Fruit fly (Drosophila melanogaster) whole organism, prepupa: ENCODE measurements around the gene drl.
A peak's percentile ranks its signal among the peaks of the same experiment; 100 is the strongest.

ENCODE experiments used
- Blimp-1 ChIP-seq: fragments of 200-800 bp; sonication (Bioruptor generic); optimal IDR thresholded peaks from 3 replicates; lab custom pipeline; 2017; ENCODE audit warnings: missing biosample characterization, missing genetic modification characterization, mild to moderate bottlenecking, moderate library complexity, missing genetic modification reagents
- CG10669 ChIP-seq: fragments of 200-800 bp; sonication (Bioruptor generic); optimal IDR thresholded peaks from 3 replicates; lab custom pipeline; 2018; ENCODE audit warnings: missing biosample characterization, mild to moderate bottlenecking, missing genetic modification characterization, moderate library complexity
- CG11294 ChIP-seq: fragments of 200-800 bp; sonication (Bioruptor generic); IDR thresholded peaks from 2 replicates; pipeline ENCODE4 v1.3.6; 2022; ENCODE audit warnings: missing biosample characterization, missing genetic modification characterization
- CG11762 ChIP-seq: fragments of 200-800 bp; sonication (Bioruptor generic); optimal IDR thresholded peaks from 3 replicates; lab custom pipeline; 2016; ENCODE audit warnings: missing biosample characterization, missing genetic modification characterization; ENCODE audit not compliant: insufficient read depth
- CG11902 ChIP-seq: fragments of 200-800 bp; sonication (Bioruptor generic); optimal IDR thresholded peaks from 3 replicates; lab custom pipeline; 2016; ENCODE audit warnings: missing biosample characterization, missing genetic modification characterization
- CG15336 ChIP-seq: fragments of 200-800 bp; sonication (Bioruptor generic); IDR thresholded peaks from 2 replicates; pipeline ENCODE4 v1.3.6; 2022; ENCODE audit warnings: missing biosample characterization, missing genetic modification characterization
- CG16779 ChIP-seq: fragments of 200-800 bp; sonication (Bioruptor generic); optimal IDR thresholded peaks from 3 replicates; lab custom pipeline; 2017; ENCODE audit warnings: missing biosample characterization, mild to moderate bottlenecking, missing genetic modification characterization
- CG3032 ChIP-seq: fragments of 200-800 bp; optimal IDR thresholded peaks from 2 replicates; lab custom pipeline; 2019; ENCODE audit warnings: missing biosample characterization, mild to moderate bottlenecking, missing genetic modification characterization, moderate library complexity
- CG32006 ChIP-seq: fragments of 200-800 bp; sonication (Bioruptor generic); optimal IDR thresholded peaks from 3 replicates; lab custom pipeline; 2017; ENCODE audit warnings: missing biosample characterization, mild to moderate bottlenecking, missing genetic modification characterization
- CG34406 ChIP-seq: fragments of 200-800 bp; sonication (Bioruptor generic); optimal IDR thresholded peaks from 3 replicates; lab custom pipeline; 2016; ENCODE audit warnings: missing biosample characterization, missing genetic modification characterization
- CG3919 ChIP-seq: fragments of 200-800 bp; sonication (Bioruptor generic); optimal IDR thresholded peaks from 3 replicates; lab custom pipeline; 2016; ENCODE audit warnings: missing biosample characterization, missing genetic modification characterization
- CG4318 ChIP-seq: fragments of 200-800 bp; sonication (Bioruptor generic); optimal IDR thresholded peaks from 3 replicates; lab custom pipeline; 2017; ENCODE audit warnings: missing biosample characterization, mild to moderate bottlenecking, missing genetic modification characterization
- CG6163 ChIP-seq: fragments of 200-800 bp; sonication (Bioruptor generic); IDR thresholded peaks from 3 replicates; pipeline ENCODE4 v1.3.6; 2022; ENCODE audit warnings: missing biosample characterization, missing genetic modification characterization
- CG6276 ChIP-seq: fragments of 200-800 bp; sonication (Bioruptor generic); optimal IDR thresholded peaks from 2 replicates; lab custom pipeline; 2017; ENCODE audit warnings: missing biosample characterization, mild to moderate bottlenecking, missing genetic modification characterization
- CG6792 ChIP-seq: fragments of 200-800 bp; sonication (Bioruptor generic); optimal IDR thresholded peaks from 3 replicates; lab custom pipeline; 2016; ENCODE audit warnings: missing biosample characterization, missing genetic modification characterization
- CG6808 ChIP-seq: fragments of 200-800 bp; sonication (Bioruptor generic); optimal IDR thresholded peaks from 3 replicates; lab custom pipeline; 2017; ENCODE audit warnings: missing biosample characterization, missing genetic modification characterization, mild to moderate bottlenecking, moderate library complexity, missing genetic modification reagents
- CG6854 ChIP-seq: fragments of 200-800 bp; sonication (Bioruptor generic); optimal IDR thresholded peaks from 2 replicates; lab custom pipeline; 2017; ENCODE audit warnings: missing biosample characterization, mild to moderate bottlenecking, missing genetic modification characterization
- CG7368 ChIP-seq: fragments of 200-800 bp; sonication (Bioruptor generic); optimal IDR thresholded peaks from 3 replicates; lab custom pipeline; 2016; ENCODE audit warnings: missing biosample characterization, missing genetic modification characterization
- CG8119 ChIP-seq: fragments of 200-800 bp; sonication (Bioruptor generic); IDR thresholded peaks from 3 replicates; pipeline ENCODE4 v1.3.6; 2022; ENCODE audit warnings: missing biosample characterization, missing genetic modification characterization
- CG8319 ChIP-seq: fragments of 200-800 bp; sonication (Bioruptor generic); optimal IDR thresholded peaks from 3 replicates; lab custom pipeline; 2016; ENCODE audit warnings: missing biosample characterization, missing genetic modification characterization
- CG8632 ChIP-seq: fragments of 200-800 bp; sonication (Bioruptor generic); optimal IDR thresholded peaks from 3 replicates; lab custom pipeline; 2016; ENCODE audit warnings: missing biosample characterization, missing genetic modification characterization
- CG9139 ChIP-seq: fragments of 200-800 bp; sonication (Bioruptor generic); optimal IDR thresholded peaks from 3 replicates; lab custom pipeline; 2017; ENCODE audit warnings: missing biosample characterization, mild to moderate bottlenecking, missing genetic modification characterization
- Eip75B ChIP-seq: fragments of 200-800 bp; sonication (Bioruptor generic); optimal IDR thresholded peaks from 3 replicates; lab custom pipeline; 2016; ENCODE audit warnings: missing biosample characterization, missing genetic modification characterization
- Eip78C ChIP-seq: fragments of 200-800 bp; sonication (Bioruptor generic); peaks from one replicate; lab custom pipeline; 2016; ENCODE audit warnings: missing biosample characterization, missing genetic modification characterization
- Eip93F ChIP-seq: fragments of 200-800 bp; sonication (Bioruptor generic); optimal IDR thresholded peaks from 2 replicates; lab custom pipeline; 2016; ENCODE audit warnings: missing biosample characterization, mild to moderate bottlenecking, missing genetic modification characterization
- Ets21C ChIP-seq: fragments of 200-800 bp; sonication (Bioruptor generic); optimal IDR thresholded peaks from 3 replicates; lab custom pipeline; 2016; ENCODE audit warnings: missing biosample characterization, missing genetic modification characterization
- Gug ChIP-seq: fragments of 200-800 bp; sonication (Bioruptor generic); IDR thresholded peaks from 2 replicates; pipeline ENCODE4 v1.3.6; 2022; ENCODE audit warnings: missing biosample characterization, missing genetic modification characterization
- Hr38 ChIP-seq: sonication (Bioruptor generic); optimal IDR thresholded peaks from 2 replicates; lab custom pipeline; 2016; ENCODE audit warnings: missing biosample characterization, missing genetic modification characterization
- Hr39 ChIP-seq: fragments of 200-800 bp; sonication (Bioruptor generic); optimal IDR thresholded peaks from 2 replicates; lab custom pipeline; 2016; ENCODE audit warnings: missing biosample characterization, missing genetic modification characterization
- Hr4 ChIP-seq: fragments of 200-800 bp; sonication (Bioruptor generic); optimal IDR thresholded peaks from 3 replicates; lab custom pipeline; 2016; ENCODE audit warnings: missing biosample characterization, missing genetic modification characterization
- Lpt ChIP-seq: fragments of 200-800 bp; sonication (Bioruptor generic); optimal IDR thresholded peaks from 3 replicates; lab custom pipeline; 2016; ENCODE audit warnings: missing biosample characterization, missing genetic modification characterization
- Met ChIP-seq: fragments of 200-800 bp; sonication (Bioruptor generic); optimal IDR thresholded peaks from 3 replicates; lab custom pipeline; 2016; ENCODE audit warnings: missing biosample characterization, missing genetic modification characterization
- OdsH ChIP-seq: fragments of 200-800 bp; sonication (Bioruptor generic); optimal IDR thresholded peaks from 3 replicates; lab custom pipeline; 2016; ENCODE audit warnings: missing biosample characterization, missing genetic modification characterization
- Smox ChIP-seq: fragments of 200-800 bp; sonication (Bioruptor generic); optimal IDR thresholded peaks from 3 replicates; lab custom pipeline; 2016; ENCODE audit warnings: missing biosample characterization, missing genetic modification characterization
- Sox14 ChIP-seq: fragments of 200-800 bp; sonication (Bioruptor generic); optimal IDR thresholded peaks from 3 replicates; lab custom pipeline; 2016; ENCODE audit warnings: missing biosample characterization, missing genetic modification characterization
- Sox15 ChIP-seq: fragments of 200-800 bp; sonication (Bioruptor generic); optimal IDR thresholded peaks from 3 replicates; lab custom pipeline; 2016; ENCODE audit warnings: missing biosample characterization, missing genetic modification characterization
- acj6 ChIP-seq: fragments of 200-800 bp; sonication (Bioruptor generic); optimal IDR thresholded peaks from 3 replicates; lab custom pipeline; 2016; ENCODE audit warnings: missing biosample characterization, missing genetic modification characterization
- cyc ChIP-seq: fragments of 200-800 bp; sonication (Bioruptor generic); optimal IDR thresholded peaks from 3 replicates; lab custom pipeline; 2016; ENCODE audit warnings: missing biosample characterization, missing genetic modification characterization
- dac ChIP-seq: fragments of 200-800 bp; sonication (Bioruptor generic); optimal IDR thresholded peaks from 2 replicates; lab custom pipeline; 2017; ENCODE audit warnings: missing biosample characterization, mild to moderate bottlenecking, missing genetic modification characterization
- dsx ChIP-seq: fragments of 200-800 bp; optimal IDR thresholded peaks from 3 replicates; lab custom pipeline; 2019; ENCODE audit warnings: missing biosample characterization, mild to moderate bottlenecking, missing genetic modification characterization, moderate library complexity; ENCODE audit not compliant: poor library complexity, severe bottlenecking
- eg ChIP-seq: fragments of 200-800 bp; sonication (Bioruptor generic); IDR thresholded peaks from 3 replicates; pipeline ENCODE4 v1.3.6; 2022; ENCODE audit warnings: missing biosample characterization, missing genetic modification characterization
- esn ChIP-seq: fragments of 200-800 bp; sonication (Bioruptor generic); optimal IDR thresholded peaks from 2 replicates; lab custom pipeline; 2016; ENCODE audit warnings: missing biosample characterization, mild to moderate bottlenecking, missing genetic modification characterization, moderate library complexity
- fd59A ChIP-seq: fragments of 200-800 bp; sonication (Bioruptor generic); optimal IDR thresholded peaks from 2 replicates; lab custom pipeline; 2017; ENCODE audit warnings: missing biosample characterization, mild to moderate bottlenecking, missing genetic modification characterization, missing genetic modification reagents
- fd85E ChIP-seq: fragments of 200-800 bp; sonication (Bioruptor generic); optimal IDR thresholded peaks from 3 replicates; lab custom pipeline; 2016; ENCODE audit warnings: missing biosample characterization, missing genetic modification characterization
- fkh ChIP-seq: fragments of 200-800 bp; sonication (Bioruptor generic); optimal IDR thresholded peaks from 3 replicates; lab custom pipeline; 2017; ENCODE audit warnings: missing biosample characterization, mild to moderate bottlenecking, missing genetic modification characterization, moderate library complexity
- lz ChIP-seq: fragments of 200-800 bp; sonication (Bioruptor generic); optimal IDR thresholded peaks from 3 replicates; lab custom pipeline; 2016; ENCODE audit warnings: missing biosample characterization, missing genetic modification characterization
- net ChIP-seq: fragments of 200-800 bp; sonication (Bioruptor generic); optimal IDR thresholded peaks from 3 replicates; lab custom pipeline; 2016; ENCODE audit warnings: missing biosample characterization, missing genetic modification characterization
- pdm3 ChIP-seq: fragments of 200-800 bp; sonication (Bioruptor generic); optimal IDR thresholded peaks from 3 replicates; lab custom pipeline; 2016; ENCODE audit warnings: missing biosample characterization, missing genetic modification characterization
- salr ChIP-seq, 2 experiments: fragments of 200-800 bp; sonication (Bioruptor generic); optimal IDR thresholded peaks; 3 replicates each; lab custom pipeline; 2016 to 2018; ENCODE audit warnings: missing biosample characterization in 2 of 2, missing genetic modification characterization in 2 of 2, mild to moderate bottlenecking in 1 of 2
- spab ChIP-seq: fragments of 200-800 bp; sonication (Bioruptor generic); optimal IDR thresholded peaks from 2 replicates; lab custom pipeline; 2017; ENCODE audit warnings: missing biosample characterization, mild to moderate bottlenecking, missing genetic modification characterization, missing genetic modification reagents
- svp ChIP-seq: fragments of 200-800 bp; sonication (Bioruptor generic); peaks from one replicate; lab custom pipeline; 2016; ENCODE audit warnings: missing biosample characterization, missing genetic modification characterization
- topi ChIP-seq: fragments of 200-800 bp; sonication (Bioruptor generic); optimal IDR thresholded peaks from 3 replicates; lab custom pipeline; 2016; ENCODE audit warnings: missing biosample characterization, missing genetic modification characterization
- vri ChIP-seq: fragments of 200-800 bp; sonication (Bioruptor generic); optimal IDR thresholded peaks from 3 replicates; lab custom pipeline; 2016; ENCODE audit warnings: missing biosample characterization, mild to moderate bottlenecking, missing genetic modification characterization

Gene drl

DNA sequence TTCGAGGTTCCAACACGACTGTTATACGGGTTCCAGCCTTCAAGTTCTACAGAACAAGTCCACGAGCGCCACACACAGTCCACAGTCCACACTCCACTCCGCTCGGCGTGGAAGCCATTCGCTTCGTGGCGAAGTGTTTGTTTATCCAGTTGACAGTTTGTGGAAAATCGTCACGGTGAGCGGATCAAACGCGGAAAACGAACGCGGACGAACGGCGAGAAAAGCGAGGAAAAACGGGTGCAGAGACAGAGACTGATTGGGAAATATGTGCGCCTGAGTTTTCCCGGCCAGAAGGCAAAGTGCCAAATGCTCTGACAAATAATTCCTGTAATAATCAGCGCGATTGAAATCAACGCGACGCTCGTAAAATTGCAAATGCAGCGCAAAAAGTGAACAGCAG lies at the start of gene drl:
Gene drl, plus strand, starts transcription at position 148 of the 400 bp plus-strand sequence.
- no peak for TF ChIP-seq fd59A (GFP tag; lab: Kevin White, UChicago)
- no peak for TF ChIP-seq net
- no peak for TF ChIP-seq CG16779 (tag; lab: Kevin White, UChicago)
- TF ChIP-seq Met (GFP tag; lab: Kevin White, UChicago) = no peak
- TF ChIP-seq Smox (GFP tag; lab: Kevin White, UChicago) = no peak
- TF ChIP-seq acj6 (GFP tag; lab: Kevin White, UChicago) = no peak
- 0 out of 3 replicates have a peak, but pooled peaks have one; percentile 28 for TF ChIP-seq CG8119
- no peak for TF ChIP-seq CG11762 (GFP tag; lab: Kevin White, UChicago)
- peak; percentile 54; the same call in 1 of the 3 replicates for TF ChIP-seq eg (GFP tag; lab: Robert Waterston, UW)
- TF ChIP-seq CG10669 (GFP tag; lab: Kevin White, UChicago) = no peak
- no peak for TF ChIP-seq Lpt
- no peak for TF ChIP-seq salr (GFP tag; optimal IDR thresholded peaks at IDR 0.05; lab: Kevin White, UChicago)
- TF ChIP-seq CG6808 = peak; percentile 8
- TF ChIP-seq fd85E (GFP tag; lab: Kevin White, UChicago) = no peak
- no peak for TF ChIP-seq dac (GFP tag; lab: Kevin White, UChicago)
- no peak for TF ChIP-seq Ets21C (GFP tag; lab: Kevin White, UChicago)
- peak; percentile 4 for TF ChIP-seq CG9139 (GFP tag; lab: Kevin White, UChicago)
- TF ChIP-seq Hr4 (GFP tag; lab: Kevin White, UChicago) = no peak
- TF ChIP-seq spab (GFP tag; lab: Kevin White, UChicago) = no peak
- TF ChIP-seq topi (GFP tag; lab: Kevin White, UChicago) = no peak
- no peak for TF ChIP-seq Hr38 (GFP tag; lab: Kevin White, UChicago)
- TF ChIP-seq pdm3 (GFP tag; lab: Kevin White, UChicago) = no peak
- TF ChIP-seq CG11294 (GFP tag; lab: Robert Waterston, UW) = no peak
- TF ChIP-seq CG7368 (GFP tag; lab: Kevin White, UChicago) = no peak
- TF ChIP-seq OdsH (GFP tag; lab: Kevin White, UChicago) = no peak
- TF ChIP-seq esn = peak; percentile 38
- no peak for TF ChIP-seq CG6276
- TF ChIP-seq Eip75B = peak; percentile 35
- no peak for TF ChIP-seq CG4318
- peak; percentile 81 for TF ChIP-seq Eip78C (GFP tag; lab: Kevin White, UChicago)
- TF ChIP-seq dsx = no peak
- TF ChIP-seq CG6163 (GFP tag; lab: Robert Waterston, UW) = peak; percentile 61
- no peak for TF ChIP-seq CG11902
- TF ChIP-seq CG8319 = no peak
- TF ChIP-seq fkh (GFP tag; lab: Kevin White, UChicago) = peak; percentile 93
- TF ChIP-seq CG32006 (GFP tag; lab: Kevin White, UChicago) = no peak
- TF ChIP-seq Sox15 (GFP tag; lab: Kevin White, UChicago) = no peak
- TF ChIP-seq cyc (GFP tag; lab: Kevin White, UChicago) = no peak
- no peak for TF ChIP-seq CG3032
- TF ChIP-seq Blimp-1 = no peak
- TF ChIP-seq Eip93F = no peak
- peak; percentile 42 for TF ChIP-seq CG6854
- no peak for TF ChIP-seq Hr39
- no peak for TF ChIP-seq CG8632 (GFP tag; lab: Kevin White, UChicago)
- no peak for TF ChIP-seq svp (GFP tag; lab: Kevin White, UChicago)
- TF ChIP-seq CG34406 (GFP tag; lab: Kevin White, UChicago) = no peak
- TF ChIP-seq CG15336 (GFP tag; lab: Robert Waterston, UW) = peak; percentile 31; the same call in 1 of the 2 replicates
- peak; percentile 59 for TF ChIP-seq CG3919 (GFP tag; lab: Kevin White, UChicago)
- TF ChIP-seq vri (GFP tag; lab: Kevin White, UChicago) = no peak
- TF ChIP-seq Sox14 (GFP tag; lab: Kevin White, UChicago) = no peak
- no peak for TF ChIP-seq CG6792 (GFP tag; lab: Kevin White, UChicago)
- TF ChIP-seq Gug = no peak
- TF ChIP-seq lz (GFP tag; lab: Kevin White, UChicago) = no peak
